Worm (Caenorhabditis elegans) whole organism, L4/young adult: Measurements from ENCODE around the gene mlt-9.

Source experiments
- W03F9.2 ChIP-seq: fragments of 150-350 bp; optimal IDR thresholded peaks from 2 replicates; lab custom pipeline; 2014; ENCODE audit warnings: missing biosample characterization, missing genetic modification characterization
- dao-5 ChIP-seq: sonication (generic microtip); optimal IDR thresholded peaks from 2 replicates; lab custom pipeline; 2016; ENCODE audit warnings: missing genotype, missing genetic modification characterization, moderate library complexity, missing compliant biosample characterization
- him-1 ChIP-seq: sonication (generic microtip); optimal IDR thresholded peaks from 2 replicates; lab custom pipeline; 2016; ENCODE audit warnings: missing genotype, missing genetic modification reagents, missing genetic modification characterization, missing compliant biosample characterization

mlt-9 gene

ce11 chrX:15083795-15084194 is 23.8 kb downstream of the mlt-9 start, which contains the start of gene H40L08.1:
Gene H40L08.1 (minus strand): TSS chrX:15084086.
- no peak for TF ChIP-seq W03F9.2 (tag; lab: Kevin White, UChicago)
- TF ChIP-seq him-1 (tag; lab: Kevin White, UChicago) = no peak
- no peak for TF ChIP-seq dao-5 (tag; lab: Kevin White, UChicago)

- TF ChIP-seq him-1 (tag; lab: Kevin White, UChicago) (no peak), dao-5 (tag; lab: Kevin White, UChicago) (no peak), W03F9.2 (tag; lab: Kevin White, UChicago) (no peak)
These were observed 26.1 kb downstream of the mlt-9 start for ce11 chrX:15081486-15081885.

- TF ChIP-seq dao-5 (tag; lab: Kevin White, UChicago) (no peak), him-1 (tag; lab: Kevin White, UChicago) (no peak), W03F9.2 (tag; lab: Kevin White, UChicago) (no peak)
These were observed 28.2 kb downstream of the mlt-9 start for ce11 chrX:15079406-15079805.

- TF ChIP-seq him-1 (tag; lab: Kevin White, UChicago) = no peak
- TF ChIP-seq W03F9.2 (tag; lab: Kevin White, UChicago) = no peak
- no peak for TF ChIP-seq dao-5 (tag; lab: Kevin White, UChicago)
These were observed 29.3 kb downstream of the mlt-9 start for ce11 chrX:15078276-15078675.

- TF ChIP-seq W03F9.2 (tag; lab: Kevin White, UChicago) (no peak), dao-5 (tag; lab: Kevin White, UChicago) (no peak), him-1 (tag; lab: Kevin White, UChicago) (no peak)
These were observed 29.9 kb downstream of the mlt-9 start, which contains the start of the genes H40L08.8, H40L08.2 and H40L08.7 for ce11 chrX:15077597-15078261. Gene H40L08.8 (minus strand): TSS chrX:15077633. Gene H40L08.2 (minus strand): TSS chrX:15077744. Gene H40L08.7 (minus strand): TSS chrX:15077744.

- no peak for TF ChIP-seq him-1 (tag; lab: Kevin White, UChicago)
- no peak for TF ChIP-seq W03F9.2 (tag; lab: Kevin White, UChicago)
- no peak for TF ChIP-seq dao-5 (tag; lab: Kevin White, UChicago)
These were observed 30.7 kb downstream of the mlt-9 start for ce11 chrX:15076909-15077308.

- TF ChIP-seq W03F9.2 (tag; lab: Kevin White, UChicago) = no peak
- TF ChIP-seq dao-5 (tag; lab: Kevin White, UChicago) = no peak
- no peak for TF ChIP-seq him-1 (tag; lab: Kevin White, UChicago)
These were observed 31.5 kb downstream of the mlt-9 start, which contains the start of the genes H40L08.3 and H40L08.9 for ce11 chrX:15076042-15076565. Gene H40L08.3 (minus strand): TSS chrX:15076092. Gene H40L08.9 (minus strand): TSS chrX:15076480.

ce11 chrX:15075170-15075569 is 32.4 kb downstream of the mlt-9 start:
- TF ChIP-seq W03F9.2 (tag; lab: Kevin White, UChicago) (no peak), dao-5 (tag; lab: Kevin White, UChicago) (no peak), him-1 (tag; lab: Kevin White, UChicago) (no peak)

- TF ChIP-seq dao-5 (tag; lab: Kevin White, UChicago) (no peak), W03F9.2 (tag; lab: Kevin White, UChicago) (no peak), him-1 (tag; lab: Kevin White, UChicago) (no peak)
These were observed 34.1 kb downstream of the mlt-9 start for ce11 chrX:15073479-15073878.

- TF ChIP-seq W03F9.2 (tag; lab: Kevin White, UChicago) = no peak
- TF ChIP-seq him-1 (tag; lab: Kevin White, UChicago) = no peak
- no peak for TF ChIP-seq dao-5 (tag; lab: Kevin White, UChicago)
These were observed 34.7 kb downstream of the mlt-9 start for ce11 chrX:15072877-15073276.

ce11 chrX:15070137-15070536 is 37.5 kb downstream of the mlt-9 start:
- TF ChIP-seq W03F9.2 (tag; lab: Kevin White, UChicago) = no peak
- TF ChIP-seq him-1 (tag; lab: Kevin White, UChicago) = no peak
- no peak for TF ChIP-seq dao-5 (tag; lab: Kevin White, UChicago)

ce11 chrX:15069242-15069641 is 38.4 kb downstream of the mlt-9 start, which contains the start of gene mam-6:
Gene mam-6 (minus strand): TSS chrX:15069342.
- TF ChIP-seq dao-5 (tag; lab: Kevin White, UChicago) = no peak
- no peak for TF ChIP-seq him-1 (tag; lab: Kevin White, UChicago)
- TF ChIP-seq W03F9.2 (tag; lab: Kevin White, UChicago) = no peak

- TF ChIP-seq W03F9.2 (tag; lab: Kevin White, UChicago) = no peak
- TF ChIP-seq dao-5 (tag; lab: Kevin White, UChicago) = no peak
- TF ChIP-seq him-1 (tag; lab: Kevin White, UChicago) = no peak
These were observed 47.3 kb downstream of the mlt-9 start, which contains the start of gene fbxa-96 for ce11 chrX:15060303-15060702. Gene fbxa-96 (minus strand): TSS chrX:15060403.
